Worm (Caenorhabditis elegans) whole organism, L3 larva: ENCODE data around the gene tir-1.

Source experiments
- elt-3 ChIP-seq, 3 experiments: fragments of 150-350 bp in 1 of 3; sonication (generic microtip) in 2 of 3; optimal IDR thresholded peaks; 2 replicates in 2 of 3; 4 replicates in 1 of 3; lab custom pipeline; 2014 to 2017; ENCODE audit warnings: missing biosample characterization in 3 of 3, missing genetic modification characterization in 3 of 3
- lin-39 ChIP-seq: fragments of 150-350 bp; optimal IDR thresholded peaks from 2 replicates; lab custom pipeline; 2018; ENCODE audit warnings: missing biosample characterization, missing genetic modification reagents, missing genetic modification characterization
- nhr-77 ChIP-seq: fragments of 150-350 bp; optimal IDR thresholded peaks from 2 replicates; lab custom pipeline; 2014; ENCODE audit warnings: missing biosample characterization, missing genetic modification characterization
- pqm-1 ChIP-seq: fragments of 150-350 bp; optimal IDR thresholded peaks from 2 replicates; lab custom pipeline; 2017; ENCODE audit warnings: missing biosample characterization, missing genetic modification characterization, inconsistent platforms
- snpc-4 ChIP-seq: fragments of 150-350 bp; optimal IDR thresholded peaks from 2 replicates; lab custom pipeline; 2014; ENCODE audit warnings: missing biosample characterization, missing genetic modification characterization
- unc-62 ChIP-seq: fragments of 150-350 bp; sonication (generic microtip); optimal IDR thresholded peaks from 4 replicates; lab custom pipeline; 2014; ENCODE audit warnings: missing biosample characterization, missing genetic modification reagents, missing genetic modification characterization

ce11 chrIII:3935808-3936207 lies 34.4 kb upstream of the tir-1 start, which contains the start of gene npl-10:
- no peak for TF ChIP-seq lin-39 (tag; lab: Kevin White, UChicago)
- TF ChIP-seq unc-62 (GFP tag; lab: Kevin White, UChicago) = no peak
- no peak for TF ChIP-seq snpc-4 (tag; lab: Kevin White, UChicago)
- TF ChIP-seq nhr-77 = no peak
- no peak for TF ChIP-seq elt-3 (tag; optimal IDR thresholded peaks at IDR 0.05; lab: Kevin White, UChicago)
- TF ChIP-seq pqm-1 = no peak
